Fruit fly (Drosophila melanogaster) whole organism, pupa: ENCODE measurements around the gene Pop2.

Experiments used
- CG10348 ChIP-seq: fragments of 200-800 bp; sonication (Bioruptor generic); IDR thresholded peaks from 2 replicates; pipeline ENCODE4 v1.3.6; 2022; ENCODE audit warnings: missing biosample characterization, missing genetic modification characterization
- CG12605 ChIP-seq: fragments of 200-800 bp; sonication (Bioruptor generic); IDR thresholded peaks from 2 replicates; pipeline ENCODE4 v1.3.6; 2022; ENCODE audit warnings: missing biosample characterization, missing genetic modification characterization
- CG14655 ChIP-seq: fragments of 200-800 bp; sonication (Bioruptor generic); optimal IDR thresholded peaks from 3 replicates; lab custom pipeline; 2017; ENCODE audit warnings: mild to moderate bottlenecking, missing biosample characterization, missing genetic modification reagents, missing genetic modification characterization
- CG15710 ChIP-seq: fragments of 200-800 bp; sonication (Bioruptor generic); optimal IDR thresholded peaks from 2 replicates; lab custom pipeline; 2018; ENCODE audit warnings: missing biosample characterization, mild to moderate bottlenecking, missing genetic modification characterization, moderate library complexity
- CG32121 ChIP-seq: fragments of 200-800 bp; sonication (Bioruptor generic); IDR thresholded peaks from 2 replicates; pipeline ENCODE4 v1.3.6; 2022; ENCODE audit warnings: missing biosample characterization, missing genetic modification characterization
- CG34367 ChIP-seq: fragments of 200-800 bp; sonication (Bioruptor generic); optimal IDR thresholded peaks from 2 replicates; lab custom pipeline; 2018; ENCODE audit warnings: missing biosample characterization, mild to moderate bottlenecking, missing genetic modification characterization
- CG4496 ChIP-seq: fragments of 200-800 bp; sonication (Bioruptor generic); IDR thresholded peaks from 3 replicates; pipeline ENCODE4 v1.3.6; 2022; ENCODE audit warnings: missing biosample characterization, missing genetic modification characterization
- CG8159 ChIP-seq: fragments of 200-800 bp; sonication (Bioruptor generic); optimal IDR thresholded peaks from 3 replicates; lab custom pipeline; 2018; ENCODE audit warnings: missing biosample characterization, mild to moderate bottlenecking, missing genetic modification characterization, moderate library complexity
- CG8301 ChIP-seq: fragments of 200-800 bp; sonication (Bioruptor generic); optimal IDR thresholded peaks from 2 replicates; lab custom pipeline; 2018; ENCODE audit warnings: missing biosample characterization, mild to moderate bottlenecking, missing genetic modification characterization
- CG9948 ChIP-seq: fragments of 200-800 bp; sonication (Bioruptor generic); optimal IDR thresholded peaks from 2 replicates; lab custom pipeline; 2018; ENCODE audit warnings: missing biosample characterization, mild to moderate bottlenecking, missing genetic modification characterization, moderate library complexity
- D1 ChIP-seq: fragments of 200-800 bp; sonication (Bioruptor generic); optimal IDR thresholded peaks from 2 replicates; lab custom pipeline; 2018; ENCODE audit warnings: missing biosample characterization, mild to moderate bottlenecking, missing genetic modification characterization, moderate library complexity
- EcR ChIP-seq: fragments of 200-800 bp; sonication (Bioruptor generic); optimal IDR thresholded peaks from 3 replicates; lab custom pipeline; 2019; ENCODE audit warnings: missing biosample characterization, missing genetic modification characterization, mild to moderate bottlenecking, moderate library complexity, missing genetic modification reagents
- Ets98B ChIP-seq: fragments of 200-800 bp; sonication (Bioruptor generic); IDR thresholded peaks from 2 replicates; pipeline ENCODE4 v1.3.6; 2022; ENCODE audit warnings: missing biosample characterization, missing genetic modification characterization
- Pif1A ChIP-seq: fragments of 200-800 bp; sonication (Bioruptor generic); optimal IDR thresholded peaks from 3 replicates; lab custom pipeline; 2016; ENCODE audit warnings: missing biosample characterization, missing genetic modification characterization
- Pif1B ChIP-seq: fragments of 200-800 bp; sonication (Bioruptor generic); optimal IDR thresholded peaks from 3 replicates; lab custom pipeline; 2016; ENCODE audit warnings: missing biosample characterization, missing genetic modification characterization
- gl ChIP-seq: fragments of 200-800 bp; sonication (Bioruptor generic); optimal IDR thresholded peaks from 2 replicates; lab custom pipeline; 2018; ENCODE audit warnings: missing biosample characterization, mild to moderate bottlenecking, missing genetic modification characterization
- rn ChIP-seq: fragments of 200-800 bp; sonication (Bioruptor generic); IDR thresholded peaks from 2 replicates; pipeline ENCODE4 v1.3.6; 2022; ENCODE audit warnings: missing biosample characterization, missing genetic modification characterization

Pop2 gene

DNA sequence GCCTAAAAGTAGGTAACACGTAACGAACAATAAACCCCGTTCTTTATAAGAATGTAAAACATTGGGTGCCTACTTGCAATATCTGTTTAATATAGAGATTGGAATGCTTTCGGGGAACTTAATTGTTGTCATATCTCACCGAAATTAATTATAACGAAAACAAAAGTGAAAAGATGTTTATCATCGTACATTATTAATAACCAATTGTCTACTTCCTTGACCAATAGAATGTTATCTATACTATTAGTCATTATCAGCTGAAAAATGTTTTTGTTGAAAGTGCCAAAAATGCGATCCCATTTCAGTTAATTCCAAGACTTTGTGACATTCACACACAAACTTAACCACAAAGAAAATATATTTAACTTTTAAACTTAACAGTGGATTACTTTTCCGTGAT, 48.9 kb downstream of the Pop2 start, which contains the start of gene CG7248:
CG7248 (plus strand) TSS at position 301 of the 400 bp plus-strand sequence.
- no peak for TF ChIP-seq D1 (tag; lab: Kevin White, UChicago)
- no peak for TF ChIP-seq CG15710 (tag; lab: Kevin White, UChicago)
- TF ChIP-seq CG34367 (tag; lab: Kevin White, UChicago), result no peak
- no peak for TF ChIP-seq CG32121 (GFP tag; lab: Robert Waterston, UW)
- TF ChIP-seq CG8301 (tag; lab: Kevin White, UChicago), result no peak
- no peak for TF ChIP-seq CG8159 (tag; lab: Kevin White, UChicago)
- TF ChIP-seq gl, result no peak
- no peak for TF ChIP-seq Pif1A (GFP tag; lab: Kevin White, UChicago)
- no peak for TF ChIP-seq CG14655 (GFP tag; lab: Kevin White, UChicago)
- no peak for TF ChIP-seq CG9948 (tag; lab: Kevin White, UChicago)
- no peak for TF ChIP-seq CG10348 (GFP tag; lab: Robert Waterston, UW)

DNA sequence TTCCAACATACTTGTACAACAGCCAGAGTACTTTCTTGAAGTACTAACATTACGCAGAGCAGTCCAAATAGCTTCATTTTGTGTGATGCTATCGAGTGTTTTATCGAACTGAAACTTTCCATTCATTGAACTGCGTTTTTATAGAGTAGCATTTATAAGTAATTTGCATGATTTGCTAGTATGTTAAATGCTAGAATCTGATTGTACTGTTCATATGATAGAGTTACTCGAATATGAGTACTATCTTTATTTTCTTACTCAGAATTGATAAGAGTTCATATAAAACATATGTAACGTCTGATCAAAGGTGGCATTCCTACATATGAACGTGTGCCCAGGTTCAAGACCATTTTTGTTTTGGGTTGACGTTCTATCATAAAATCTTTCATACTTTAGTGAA, 49.5 kb downstream of the Pop2 start, which contains the start of gene obst-G:
obst-G (minus strand) TSS at position 101 of the 400 bp plus-strand sequence.
- no peak for TF ChIP-seq CG4496 (GFP tag; lab: Robert Waterston, UW)
- no peak for TF ChIP-seq D1 (tag; lab: Kevin White, UChicago)
- no peak for TF ChIP-seq CG9948 (tag; lab: Kevin White, UChicago)
- TF ChIP-seq EcR (GFP tag; lab: Kevin White, UChicago), result no peak
- TF ChIP-seq rn (GFP tag; lab: Robert Waterston, UW), result no peak
- TF ChIP-seq CG15710 (tag; lab: Kevin White, UChicago), result no peak
- no peak for TF ChIP-seq Pif1B (GFP tag; lab: Kevin White, UChicago)
- TF ChIP-seq CG32121 (GFP tag; lab: Robert Waterston, UW), result no peak
- TF ChIP-seq Pif1A (GFP tag; lab: Kevin White, UChicago), result no peak

DNA sequence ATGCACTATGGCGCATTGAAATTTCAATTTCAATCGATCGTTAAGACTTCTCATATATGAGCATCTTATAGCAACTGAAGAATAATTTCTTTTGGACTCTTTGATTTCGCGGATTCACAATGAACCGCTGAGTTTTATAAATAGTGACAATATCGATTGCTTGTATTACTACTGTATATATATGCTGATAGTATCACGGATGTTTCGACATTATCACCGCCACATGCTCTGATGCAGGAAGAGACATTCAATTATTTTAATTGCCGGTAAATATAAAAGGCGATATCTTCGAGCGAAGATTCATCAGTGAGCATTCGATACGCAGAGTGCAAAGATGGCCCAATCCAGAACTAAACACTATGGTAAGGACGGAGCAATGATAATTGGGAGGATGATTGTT, 53.2 kb downstream of the Pop2 start, which contains the start of gene CG17826:
CG17826 (plus strand) TSS at position 301 of the 400 bp plus-strand sequence.
- TF ChIP-seq Pif1B (GFP tag; lab: Kevin White, UChicago) (no peak), CG8301 (tag; lab: Kevin White, UChicago) (no peak), CG34367 (tag; lab: Kevin White, UChicago) (no peak), CG12605 (GFP tag; lab: Robert Waterston, UW) (no peak), Ets98B (GFP tag; lab: Robert Waterston, UW) (no peak), CG32121 (GFP tag; lab: Robert Waterston, UW) (no peak), CG8159 (tag; lab: Kevin White, UChicago) (no peak), CG10348 (GFP tag; lab: Robert Waterston, UW) (no peak), CG15710 (tag; lab: Kevin White, UChicago) (no peak)
